Worm (Caenorhabditis elegans) whole organism, early embryonic: Measurements from ENCODE around the gene F28C6.8.

Experiments
- B0310.2 ChIP-seq: sonication (generic microtip); optimal IDR thresholded peaks from 2 replicates; lab custom pipeline; 2016; ENCODE audit warnings: mild to moderate bottlenecking, missing genetic modification characterization, missing compliant biosample characterization
- F13C5.2 ChIP-seq: sonication (generic microtip); optimal IDR thresholded peaks from 2 replicates; lab custom pipeline; 2017; ENCODE audit warnings: mild to moderate bottlenecking, missing genetic modification characterization, inconsistent platforms, missing compliant biosample characterization
- aly-1 ChIP-seq: sonication (generic microtip); optimal IDR thresholded peaks from 2 replicates; lab custom pipeline; 2016; ENCODE audit warnings: missing genetic modification characterization, missing compliant biosample characterization
- ama-1 ChIP-seq: fragments of 150-350 bp; optimal IDR thresholded peaks from 2 replicates; lab custom pipeline; 2014
- ceh-13 ChIP-seq: fragments of 200-800 bp; sonication (Bioruptor generic); optimal IDR thresholded peaks from 2 replicates; lab custom pipeline; 2018; ENCODE audit warnings: mild to moderate bottlenecking, missing genetic modification characterization, missing compliant biosample characterization
- ceh-36 ChIP-seq: sonication (generic microtip); optimal IDR thresholded peaks from 2 replicates; lab custom pipeline; 2016; ENCODE audit warnings: missing genetic modification characterization, inconsistent platforms, missing compliant biosample characterization
- ets-7 ChIP-seq: sonication (generic microtip); optimal IDR thresholded peaks from 2 replicates; lab custom pipeline; 2016; ENCODE audit warnings: missing genotype, missing genetic modification characterization, missing compliant biosample characterization
- flt-1 ChIP-seq: fragments of 200-800 bp; sonication (Bioruptor generic); IDR thresholded peaks from 2 replicates; pipeline ENCODE4 v1.3.6; 2022; ENCODE audit warnings: missing genetic modification characterization, missing compliant biosample characterization
- hmbx-1 ChIP-seq: sonication (generic microtip); optimal IDR thresholded peaks from 2 replicates; lab custom pipeline; 2016; ENCODE audit warnings: mild to moderate bottlenecking, missing genetic modification characterization, missing compliant biosample characterization
- hmg-4 ChIP-seq: fragments of 200-800 bp; sonication (Bioruptor generic); optimal IDR thresholded peaks from 2 replicates; lab custom pipeline; 2018; ENCODE audit warnings: mild to moderate bottlenecking, missing genetic modification characterization, missing compliant biosample characterization
- hnd-1 ChIP-seq: sonication (generic microtip); optimal IDR thresholded peaks from 2 replicates; lab custom pipeline; 2016; ENCODE audit warnings: missing genetic modification characterization, missing compliant biosample characterization
- pes-1 ChIP-seq: fragments of 200-800 bp; sonication (Bioruptor generic); IDR thresholded peaks from 2 replicates; pipeline ENCODE4 v1.3.6; 2022; ENCODE audit warnings: missing genetic modification reagents, missing genetic modification characterization, missing compliant biosample characterization
- scrt-1 ChIP-seq: fragments of 200-800 bp; sonication (Bioruptor generic); IDR thresholded peaks from 2 replicates; pipeline ENCODE4 v1.3.6; 2022; ENCODE audit warnings: missing genetic modification characterization, missing compliant biosample characterization
- sea-1 ChIP-seq: fragments of 200-800 bp; sonication (Bioruptor generic); conservative IDR thresholded peaks from 2 replicates; pipeline ENCODE4 v1.3.6; 2022; ENCODE audit warnings: missing genetic modification characterization, missing compliant biosample characterization
- tbx-11 ChIP-seq: fragments of 200-800 bp; sonication (Bioruptor generic); IDR thresholded peaks from 2 replicates; pipeline ENCODE4 v1.3.6; 2022; ENCODE audit warnings: missing genetic modification characterization, missing compliant biosample characterization
- tbx-37 ChIP-seq: fragments of 200-800 bp; sonication (Bioruptor generic); conservative IDR thresholded peaks from 2 replicates; pipeline ENCODE4 v1.3.6; 2022; ENCODE audit warnings: missing genetic modification reagents, missing genetic modification characterization, missing compliant biosample characterization
- tra-4 ChIP-seq: sonication (generic microtip); optimal IDR thresholded peaks from 2 replicates; lab custom pipeline; 2017; ENCODE audit warnings: missing genetic modification characterization, missing compliant biosample characterization

Gene F28C6.8

ce11 chrII:8637615-8638014 is 31.0 kb downstream of the F28C6.8 start, which contains the start of gene vab-9:
vab-9 (minus strand) TSS chrII:8637715.
- no peak for TF ChIP-seq B0310.2 (tag; lab: Kevin White, UChicago)
- no peak for TF ChIP-seq sea-1 (GFP tag; lab: Robert Waterston, UW)
- TF ChIP-seq tbx-37 (GFP tag; lab: Robert Waterston, UW), result no peak
- no peak for TF ChIP-seq hnd-1 (tag; lab: Kevin White, UChicago)
- TF ChIP-seq hmg-4 (GFP tag; lab: Kevin White, UChicago), result no peak
- TF ChIP-seq tbx-11 (GFP tag; lab: Robert Waterston, UW), result no peak
- no peak for TF ChIP-seq ceh-36 (tag; lab: Kevin White, UChicago)
- TF ChIP-seq flt-1, result no peak
- no peak for TF ChIP-seq F13C5.2 (tag; lab: Kevin White, UChicago)
- no peak for TF ChIP-seq aly-1 (tag; lab: Kevin White, UChicago)
- no peak for TF ChIP-seq scrt-1 (GFP tag; lab: Robert Waterston, UW)
- TF ChIP-seq hmbx-1 (tag; lab: Kevin White, UChicago), result no peak

ce11 chrII:8639553-8639952 is 32.9 kb downstream of the F28C6.8 start:
- TF ChIP-seq ama-1 (lab: Kevin White, UChicago), result no peak
- no peak for TF ChIP-seq hmbx-1 (tag; lab: Kevin White, UChicago)
- TF ChIP-seq F13C5.2 (tag; lab: Kevin White, UChicago), result no peak
- no peak for TF ChIP-seq tbx-11 (GFP tag; lab: Robert Waterston, UW)
- no peak for TF ChIP-seq tbx-37 (GFP tag; lab: Robert Waterston, UW)
- no peak for TF ChIP-seq hnd-1 (tag; lab: Kevin White, UChicago)

- TF ChIP-seq tra-4 (tag; lab: Kevin White, UChicago) (no peak), ama-1 (lab: Kevin White, UChicago) (no peak), hmbx-1 (tag; lab: Kevin White, UChicago) (no peak), aly-1 (tag; lab: Kevin White, UChicago) (no peak), B0310.2 (tag; lab: Kevin White, UChicago) (no peak), hmg-4 (GFP tag; lab: Kevin White, UChicago) (no peak), F13C5.2 (tag; lab: Kevin White, UChicago) (no peak), ets-7 (tag; lab: Kevin White, UChicago) (no peak), scrt-1 (GFP tag; lab: Robert Waterston, UW) (no peak), tbx-37 (GFP tag; lab: Robert Waterston, UW) (no peak), pes-1 (no peak), ceh-36 (tag; lab: Kevin White, UChicago) (no peak), sea-1 (GFP tag; lab: Robert Waterston, UW) (no peak), hnd-1 (tag; lab: Kevin White, UChicago) (no peak), tbx-11 (GFP tag; lab: Robert Waterston, UW) (no peak), ceh-13 (no peak), flt-1 (no peak)
Measured at ce11 chrII:8640503-8640902, 33.9 kb downstream of the F28C6.8 start.

ce11 chrII:8641131-8641530 is 34.5 kb downstream of the F28C6.8 start, which contains the start of gene D2085.7:
D2085.7 (plus strand) TSS chrII:8641381.
- TF ChIP-seq ceh-13 (no peak), hmg-4 (GFP tag; lab: Kevin White, UChicago) (no peak), tbx-11 (GFP tag; lab: Robert Waterston, UW) (no peak), B0310.2 (tag; lab: Kevin White, UChicago) (no peak)

- TF ChIP-seq tbx-37 (GFP tag; lab: Robert Waterston, UW) (no peak), B0310.2 (tag; lab: Kevin White, UChicago) (no peak), aly-1 (tag; lab: Kevin White, UChicago) (no peak), scrt-1 (GFP tag; lab: Robert Waterston, UW) (no peak), sea-1 (GFP tag; lab: Robert Waterston, UW) (no peak), pes-1 (no peak), hnd-1 (tag; lab: Kevin White, UChicago) (no peak), tra-4 (tag; lab: Kevin White, UChicago) (no peak), hmg-4 (GFP tag; lab: Kevin White, UChicago) (no peak), hmbx-1 (tag; lab: Kevin White, UChicago) (no peak)
Measured at ce11 chrII:8642376-8642775, 35.7 kb downstream of the F28C6.8 start.

ce11 chrII:8643627-8644356 is 37.1 kb downstream of the F28C6.8 start:
- TF ChIP-seq aly-1 (tag; lab: Kevin White, UChicago) (no peak), ceh-13 (no peak), scrt-1 (GFP tag; lab: Robert Waterston, UW) (no peak), flt-1 (no peak), tra-4 (tag; lab: Kevin White, UChicago) (no peak), tbx-37 (GFP tag; lab: Robert Waterston, UW) (no peak), pes-1 (no peak), ceh-36 (tag; lab: Kevin White, UChicago) (no peak), sea-1 (GFP tag; lab: Robert Waterston, UW) (no peak), hmg-4 (GFP tag; lab: Kevin White, UChicago) (no peak), ama-1 (lab: Kevin White, UChicago) (no peak)

- no peak for TF ChIP-seq scrt-1 (GFP tag; lab: Robert Waterston, UW)
- TF ChIP-seq hmbx-1 (tag; lab: Kevin White, UChicago), result no peak
- no peak for TF ChIP-seq pes-1
- TF ChIP-seq ets-7 (tag; lab: Kevin White, UChicago), result no peak
- no peak for TF ChIP-seq aly-1 (tag; lab: Kevin White, UChicago)
- TF ChIP-seq tbx-37 (GFP tag; lab: Robert Waterston, UW), result no peak
- TF ChIP-seq ceh-13, result no peak
- no peak for TF ChIP-seq hnd-1 (tag; lab: Kevin White, UChicago)
- TF ChIP-seq F13C5.2 (tag; lab: Kevin White, UChicago), result no peak
- TF ChIP-seq hmg-4 (GFP tag; lab: Kevin White, UChicago), result no peak
- no peak for TF ChIP-seq ceh-36 (tag; lab: Kevin White, UChicago)
- no peak for TF ChIP-seq flt-1
- no peak for TF ChIP-seq B0310.2 (tag; lab: Kevin White, UChicago)
- no peak for TF ChIP-seq tbx-11 (GFP tag; lab: Robert Waterston, UW)
- TF ChIP-seq ama-1 (lab: Kevin White, UChicago), result no peak
- TF ChIP-seq sea-1 (GFP tag; lab: Robert Waterston, UW), result no peak
- TF ChIP-seq tra-4 (tag; lab: Kevin White, UChicago), result no peak
Measured at ce11 chrII:8646437-8646836, 39.8 kb downstream of the F28C6.8 start.
